Worm (Caenorhabditis elegans) whole organism, mixed stage, embryonic: Measurements from ENCODE around the gene klc-1.

Source experiments
- bed-3 ChIP-seq: fragments of 200-800 bp; sonication (Bioruptor generic); optimal IDR thresholded peaks from 3 replicates; lab custom pipeline; 2018; ENCODE audit warnings: mild to moderate bottlenecking, missing genetic modification characterization, moderate library complexity, missing compliant biosample characterization
- blmp-1 ChIP-seq: fragments of 150-350 bp; optimal IDR thresholded peaks from 2 replicates; lab custom pipeline; 2014; ENCODE audit warnings: missing biosample characterization, missing genetic modification characterization
- elt-1 ChIP-seq: sonication (generic microtip); optimal IDR thresholded peaks from 2 replicates; lab custom pipeline; 2017; ENCODE audit warnings: missing genetic modification characterization, mild to moderate bottlenecking, missing compliant biosample characterization, antibody characterized with exemption, moderate library complexity, borderline replicate concordance; ENCODE audit not compliant: insufficient read depth
- elt-3 ChIP-seq: fragments of 150-350 bp; optimal IDR thresholded peaks from 2 replicates; lab custom pipeline; 2014; ENCODE audit warnings: missing biosample characterization, missing genetic modification characterization
- lin-13 ChIP-seq: fragments of 150-350 bp; optimal IDR thresholded peaks from 2 replicates; lab custom pipeline; 2014; ENCODE audit warnings: missing biosample characterization, missing genetic modification characterization
- lsy-2 ChIP-seq: fragments of 150-350 bp; optimal IDR thresholded peaks from 2 replicates; lab custom pipeline; 2014; ENCODE audit warnings: missing biosample characterization, missing genetic modification characterization
- nhr-12 ChIP-seq: fragments of 150-350 bp; optimal IDR thresholded peaks from 2 replicates; lab custom pipeline; 2014; ENCODE audit warnings: missing biosample characterization, missing genetic modification characterization
- nhr-237 ChIP-seq: fragments of 150-350 bp; optimal IDR thresholded peaks from 2 replicates; lab custom pipeline; 2014; ENCODE audit warnings: missing biosample characterization, missing genetic modification characterization
- nhr-28 ChIP-seq: fragments of 150-350 bp; optimal IDR thresholded peaks from 2 replicates; lab custom pipeline; 2014; ENCODE audit warnings: missing biosample characterization, missing genetic modification characterization
- unc-39 ChIP-seq: fragments of 150-350 bp; optimal IDR thresholded peaks from 2 replicates; lab custom pipeline; 2014; ENCODE audit warnings: missing biosample characterization, missing genetic modification characterization
- zip-8 ChIP-seq: fragments of 150-350 bp; optimal IDR thresholded peaks from 2 replicates; lab custom pipeline; 2014; ENCODE audit warnings: missing biosample characterization, missing genetic modification characterization

- TF ChIP-seq bed-3: no peak
- TF ChIP-seq nhr-12 (tag; lab: Kevin White, UChicago): no peak
- no peak for TF ChIP-seq zip-8 (tag; lab: Kevin White, UChicago)
- TF ChIP-seq elt-1 (tag; lab: Kevin White, UChicago): no peak
- no peak for TF ChIP-seq elt-3 (tag; lab: Kevin White, UChicago)
- no peak for TF ChIP-seq lsy-2 (tag; lab: Kevin White, UChicago)
- TF ChIP-seq nhr-237 (tag; lab: Kevin White, UChicago): no peak
- TF ChIP-seq unc-39 (tag; lab: Kevin White, UChicago): no peak
- TF ChIP-seq lin-13 (tag; lab: Kevin White, UChicago): no peak
- TF ChIP-seq blmp-1: no peak
- TF ChIP-seq nhr-28: no peak
Observed at ce11 chrIV:11103501-11103900, 20.0 kb downstream of the klc-1 start.
